Fruit fly (Drosophila melanogaster): ENCODE data around the gene inaF-A.

dm6 chrX:11769435-11769834 is 35.7 kb upstream of the inaF-A start:
- TF ChIP-seq dl (GFP tag; optimal IDR thresholded peaks at IDR 0.05; ENCODE audit: insufficient read depth in 1 of 2, partially characterized antibody in 2 of 2) (no peak), h (GFP tag; optimal IDR thresholded peaks at IDR 0.05) (no peak), Myc (optimal IDR thresholded peaks at IDR 0.05) (no peak), br (GFP tag; optimal IDR thresholded peaks at IDR 0.05) (no peak), Mio (GFP tag; optimal IDR thresholded peaks at IDR 0.05) (no peak), Vsx2 (GFP tag; optimal IDR thresholded peaks at IDR 0.05; ENCODE audit: partially characterized antibody) (no peak), pan (optimal IDR thresholded peaks at IDR 0.05) (no peak), sage (GFP tag; optimal IDR thresholded peaks at IDR 0.05) (no peak), HLH106 (tag; optimal IDR thresholded peaks at IDR 0.05) (no peak), Hr78 (GFP tag; optimal IDR thresholded peaks at IDR 0.05) (no peak), OdsH (GFP tag; optimal IDR thresholded peaks at IDR 0.05) (no peak)

Measured in whole organism, wandering third instar larva.